Worm (Caenorhabditis elegans) whole organism, mixed stage, embryonic: ENCODE measurements around the gene vav-1.
"Not testable (repeated sequence)": the region's sequence is repeated elsewhere in the genome, so short reads cannot be mapped to it uniquely, and the experiment has no call there.

Source experiments
- M03D4.4 ChIP-seq: sonication (generic microtip); optimal IDR thresholded peaks from 2 replicates; lab custom pipeline; 2017; ENCODE audit warnings: mild to moderate bottlenecking, missing genetic modification characterization, missing compliant biosample characterization
- bed-3 ChIP-seq: fragments of 200-800 bp; sonication (Bioruptor generic); optimal IDR thresholded peaks from 3 replicates; lab custom pipeline; 2018; ENCODE audit warnings: mild to moderate bottlenecking, missing genetic modification characterization, moderate library complexity, missing compliant biosample characterization
- blmp-1 ChIP-seq: fragments of 150-350 bp; optimal IDR thresholded peaks from 2 replicates; lab custom pipeline; 2014; ENCODE audit warnings: missing biosample characterization, missing genetic modification characterization
- ceh-39 ChIP-seq: fragments of 150-350 bp; optimal IDR thresholded peaks from 2 replicates; lab custom pipeline; 2014; ENCODE audit warnings: missing biosample characterization, missing genetic modification characterization
- ceh-43 ChIP-seq: fragments of 200-800 bp; sonication (Bioruptor generic); optimal IDR thresholded peaks from 2 replicates; lab custom pipeline; 2018; ENCODE audit warnings: mild to moderate bottlenecking, missing genetic modification characterization, moderate library complexity, missing compliant biosample characterization
- ceh-83 ChIP-seq: fragments of 200-800 bp; sonication (Bioruptor generic); optimal IDR thresholded peaks from 2 replicates; lab custom pipeline; 2018; ENCODE audit warnings: mild to moderate bottlenecking, missing genetic modification characterization, missing compliant biosample characterization
- ces-1 ChIP-seq: fragments of 150-350 bp; optimal IDR thresholded peaks from 2 replicates; lab custom pipeline; 2014; ENCODE audit warnings: missing biosample characterization, missing genetic modification reagents, missing genetic modification characterization
- cnd-1 ChIP-seq: fragments of 200-800 bp; sonication (Bioruptor generic); optimal IDR thresholded peaks from 2 replicates; lab custom pipeline; 2018; ENCODE audit warnings: mild to moderate bottlenecking, missing genetic modification characterization, missing compliant biosample characterization
- drap-1 ChIP-seq: fragments of 200-800 bp; sonication (Bioruptor generic); optimal IDR thresholded peaks from 3 replicates; lab custom pipeline; 2018; ENCODE audit warnings: mild to moderate bottlenecking, missing genetic modification characterization, missing compliant biosample characterization
- elt-1 ChIP-seq: sonication (generic microtip); optimal IDR thresholded peaks from 2 replicates; lab custom pipeline; 2017; ENCODE audit warnings: missing genetic modification characterization, mild to moderate bottlenecking, missing compliant biosample characterization, antibody characterized with exemption, moderate library complexity, borderline replicate concordance; ENCODE audit not compliant: insufficient read depth
- elt-3 ChIP-seq: fragments of 150-350 bp; optimal IDR thresholded peaks from 2 replicates; lab custom pipeline; 2014; ENCODE audit warnings: missing biosample characterization, missing genetic modification characterization
- flh-1 ChIP-seq: fragments of 200-800 bp; sonication (Bioruptor generic); optimal IDR thresholded peaks from 2 replicates; lab custom pipeline; 2018; ENCODE audit warnings: mild to moderate bottlenecking, missing genetic modification characterization, moderate library complexity, missing compliant biosample characterization
- ham-2 ChIP-seq: fragments of 200-800 bp; sonication (Bioruptor generic); optimal IDR thresholded peaks from 2 replicates; lab custom pipeline; 2018; ENCODE audit warnings: mild to moderate bottlenecking, missing genetic modification characterization, missing compliant biosample characterization
- lin-13 ChIP-seq: fragments of 150-350 bp; optimal IDR thresholded peaks from 2 replicates; lab custom pipeline; 2014; ENCODE audit warnings: missing biosample characterization, missing genetic modification characterization
- lin-32 ChIP-seq: fragments of 200-800 bp; sonication (Bioruptor generic); optimal IDR thresholded peaks from 2 replicates; lab custom pipeline; 2018; ENCODE audit warnings: mild to moderate bottlenecking, missing genetic modification characterization, missing compliant biosample characterization
- lsy-2 ChIP-seq: fragments of 150-350 bp; optimal IDR thresholded peaks from 2 replicates; lab custom pipeline; 2014; ENCODE audit warnings: missing biosample characterization, missing genetic modification characterization
- mab-5 ChIP-seq: fragments of 150-350 bp; optimal IDR thresholded peaks from 2 replicates; lab custom pipeline; 2014; ENCODE audit warnings: missing biosample characterization, missing genetic modification characterization
- mep-1 ChIP-seq: fragments of 150-350 bp; optimal IDR thresholded peaks from 2 replicates; lab custom pipeline; 2017; ENCODE audit warnings: missing biosample characterization, missing genetic modification reagents, missing genetic modification characterization, inconsistent platforms
- mls-2 ChIP-seq: sonication (generic microtip); optimal IDR thresholded peaks from 2 replicates; lab custom pipeline; 2016; ENCODE audit warnings: mild to moderate bottlenecking, missing genetic modification characterization, moderate library complexity, missing compliant biosample characterization
- nhr-12 ChIP-seq: fragments of 150-350 bp; optimal IDR thresholded peaks from 2 replicates; lab custom pipeline; 2014; ENCODE audit warnings: missing biosample characterization, missing genetic modification characterization
- nhr-237 ChIP-seq: fragments of 150-350 bp; optimal IDR thresholded peaks from 2 replicates; lab custom pipeline; 2014; ENCODE audit warnings: missing biosample characterization, missing genetic modification characterization
- nhr-76 ChIP-seq: sonication (generic microtip); optimal IDR thresholded peaks from 2 replicates; lab custom pipeline; 2017; ENCODE audit warnings: missing biosample characterization, missing genetic modification characterization
- sem-2 ChIP-seq: fragments of 200-800 bp; sonication (Bioruptor generic); optimal IDR thresholded peaks from 2 replicates; lab custom pipeline; 2018; ENCODE audit warnings: mild to moderate bottlenecking, missing genetic modification characterization, missing compliant biosample characterization
- snpc-4 ChIP-seq: fragments of 150-350 bp; optimal IDR thresholded peaks from 2 replicates; lab custom pipeline; 2014; ENCODE audit warnings: missing biosample characterization, missing genetic modification characterization
- unc-120 ChIP-seq: sonication (generic microtip); optimal IDR thresholded peaks from 2 replicates; lab custom pipeline; 2017; ENCODE audit warnings: missing genetic modification characterization, missing compliant biosample characterization; ENCODE audit not compliant: poor library complexity, severe bottlenecking
- unc-39 ChIP-seq: fragments of 150-350 bp; optimal IDR thresholded peaks from 2 replicates; lab custom pipeline; 2014; ENCODE audit warnings: missing biosample characterization, missing genetic modification characterization
- ztf-11 ChIP-seq: fragments of 150-350 bp; optimal IDR thresholded peaks from 2 replicates; lab custom pipeline; 2014; ENCODE audit warnings: missing biosample characterization, missing genetic modification characterization

vav-1 gene

DNA sequence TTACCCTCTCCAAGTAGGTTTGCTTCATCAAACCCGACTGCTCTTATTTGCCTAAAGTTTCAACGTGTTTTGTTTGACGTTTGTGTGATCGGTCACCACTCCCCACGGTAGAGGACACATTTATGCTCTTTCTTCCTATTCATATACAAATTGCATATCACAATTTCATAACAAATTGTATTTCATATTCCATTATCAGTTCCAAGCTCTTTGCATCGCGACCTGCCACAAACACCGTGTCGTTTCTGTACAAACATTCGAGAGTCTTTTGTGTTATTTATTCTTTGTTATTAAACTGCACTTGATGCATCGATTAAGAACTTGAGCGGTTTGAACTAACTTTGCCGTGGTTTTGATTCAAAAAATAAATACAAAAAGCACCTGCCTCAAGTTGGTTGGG, 21.9 kb downstream of the vav-1 start:
- TF ChIP-seq ceh-39 (tag; lab: Kevin White, UChicago) (no peak), drap-1 (GFP tag; lab: Kevin White, UChicago) (no peak), elt-3 (tag; lab: Kevin White, UChicago) (no peak), nhr-237 (tag; lab: Kevin White, UChicago) (no peak)

ce11 chrX:9208933-9209332, 23.0 kb downstream of the vav-1 start:
- TF ChIP-seq ces-1 (GFP tag; lab: Kevin White, UChicago) = no peak
- TF ChIP-seq ztf-11 (tag; lab: Kevin White, UChicago) = no peak
- TF ChIP-seq nhr-237 (tag; lab: Kevin White, UChicago) = no peak
- no peak for TF ChIP-seq ceh-83
- TF ChIP-seq blmp-1 = no peak
- no peak for TF ChIP-seq mab-5 (tag; lab: Kevin White, UChicago)

DNA sequence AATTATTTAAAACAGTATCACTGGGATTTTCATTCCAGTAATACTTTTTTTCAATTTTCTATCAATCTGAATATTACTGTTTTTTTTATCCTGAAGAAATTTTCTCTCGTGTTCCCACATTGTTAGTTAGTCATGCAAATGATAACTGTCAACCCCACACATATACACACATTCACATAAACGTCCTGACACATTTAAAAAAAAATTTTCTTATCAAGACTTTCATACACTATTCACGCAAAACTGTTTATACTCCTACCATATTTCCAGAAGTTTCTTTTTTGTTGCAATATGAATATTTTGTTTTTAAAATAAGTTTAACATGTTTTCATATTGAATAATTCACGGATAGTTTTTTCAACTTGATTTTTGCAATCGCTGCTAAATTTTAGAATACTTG, 23.4 kb downstream of the vav-1 start:
- no peak for TF ChIP-seq sem-2 (GFP tag; lab: Kevin White, UChicago)

ce11 chrX:9206731-9207130, 25.2 kb downstream of the vav-1 start:
- TF ChIP-seq mab-5 (tag; lab: Kevin White, UChicago) (no peak), ces-1 (GFP tag; lab: Kevin White, UChicago) (no peak)

DNA sequence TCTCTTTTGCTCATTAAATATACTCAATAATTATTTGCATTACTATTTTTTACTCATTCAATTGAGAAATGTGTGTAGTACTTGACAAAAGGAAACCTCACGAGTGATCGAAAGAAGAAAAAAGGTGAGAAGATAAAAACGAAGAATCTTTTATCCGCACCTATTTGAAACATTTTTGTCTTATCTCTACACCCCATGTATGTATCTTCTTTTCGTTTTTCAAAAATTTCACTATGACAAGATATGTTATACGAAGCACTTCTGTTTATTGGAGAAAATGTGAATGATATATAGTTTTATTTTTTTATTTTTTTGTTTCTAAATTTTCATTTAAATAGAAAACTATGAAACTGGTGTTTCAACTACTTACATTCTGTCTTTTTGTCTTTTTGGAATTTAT, 27.0 kb downstream of the vav-1 start:
- TF ChIP-seq flh-1 (GFP tag; lab: Kevin White, UChicago) (no peak), snpc-4 (tag; lab: Kevin White, UChicago) (no peak), lin-13 (no peak), ceh-43 (GFP tag; lab: Kevin White, UChicago) (no peak), M03D4.4 (no peak), lsy-2 (tag; lab: Kevin White, UChicago) (no peak), ceh-39 (tag; lab: Kevin White, UChicago) (no peak), ztf-11 (tag; lab: Kevin White, UChicago) (no peak), sem-2 (GFP tag; lab: Kevin White, UChicago) (no peak), lin-32 (GFP tag; lab: Kevin White, UChicago) (no peak), nhr-12 (tag; lab: Kevin White, UChicago) (no peak), drap-1 (GFP tag; lab: Kevin White, UChicago) (no peak), cnd-1 (tag; lab: Kevin White, UChicago) (no peak), bed-3 (no peak), nhr-76 (tag; lab: Kevin White, UChicago) (no peak), mls-2 (tag; lab: Kevin White, UChicago) (no peak), elt-1 (tag; lab: Kevin White, UChicago) (no peak), mab-5 (tag; lab: Kevin White, UChicago) (no peak), mep-1 (tag; lab: Kevin White, UChicago) (no peak)
- TF ChIP-seq, all 35 proteins: peak for 0

- not testable (repeated sequence) for TF ChIP-seq ceh-43 (GFP tag; lab: Kevin White, UChicago); lin-32 (GFP tag; lab: Kevin White, UChicago); unc-39 (tag; lab: Kevin White, UChicago)
These were observed 28.5 kb downstream of the vav-1 start, which contains the start of gene crb-3 for ce11 chrX:9203468-9203867. TSS of gene crb-3 (plus strand) at chrX:9203768.

ce11 chrX:9195375-9196098, 36.4 kb downstream of the vav-1 start:
- TF ChIP-seq unc-39 (tag; lab: Kevin White, UChicago) (no peak), ham-2 (GFP tag; lab: Kevin White, UChicago) (no peak), lin-13 (no peak), elt-3 (tag; lab: Kevin White, UChicago) (no peak), unc-120 (no peak), elt-1 (tag; lab: Kevin White, UChicago) (no peak), ceh-83 (no peak)
